Worm (Caenorhabditis elegans): Measurements from ENCODE around the gene micu-1.

DNA sequence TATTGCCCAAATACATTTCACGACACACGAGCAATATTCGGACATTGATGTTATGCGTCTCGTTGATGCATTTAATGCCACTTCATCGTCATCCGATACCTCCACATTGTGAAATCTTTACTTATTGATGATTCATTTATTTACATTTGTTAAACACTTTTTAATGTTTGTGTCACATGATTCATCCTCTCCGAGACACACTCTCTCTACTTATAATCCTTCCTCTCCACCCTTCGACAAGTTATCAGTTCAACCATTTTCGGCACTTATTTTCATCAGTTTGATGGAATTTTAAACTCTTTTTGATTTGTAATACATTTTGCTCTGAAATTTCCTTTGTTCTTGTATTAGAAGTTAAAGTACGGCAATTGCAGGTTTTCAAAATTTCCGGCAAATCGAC is 48.4 kb downstream of the micu-1 start:
- no peak for TF ChIP-seq W03F9.2 (tag; optimal IDR thresholded peaks at IDR 0.05)
- TF ChIP-seq dao-5 (tag; optimal IDR thresholded peaks at IDR 0.05) = no peak
